Worm (Caenorhabditis elegans) whole organism, dauer: ENCODE measurements around the gene W03C9.2.

ENCODE experiments used
- unc-62 ChIP-seq: sonication (generic microtip); optimal IDR thresholded peaks from 2 replicates; lab custom pipeline; 2017; ENCODE audit warnings: missing biosample characterization, missing genetic modification reagents, missing genetic modification characterization

The W03C9.2 gene

ce11 chrII:11974048-11974995 lies 12.2 kb downstream of the W03C9.2 start:
- no peak for TF ChIP-seq unc-62 (GFP tag; lab: Kevin White, UChicago)

ce11 chrII:11976727-11977259 lies 14.6 kb downstream of the W03C9.2 start:
- no peak for TF ChIP-seq unc-62 (GFP tag; lab: Kevin White, UChicago)

ce11 chrII:11977363-11977762 lies 15.2 kb downstream of the W03C9.2 start, which contains the start of gene Y17G7B.21:
TSS of gene Y17G7B.21 (minus strand) at chrII:11977661.
- no peak for TF ChIP-seq unc-62 (GFP tag; lab: Kevin White, UChicago)

- TF ChIP-seq unc-62 (GFP tag; lab: Kevin White, UChicago): no peak
These were observed 16.3 kb downstream of the W03C9.2 start for ce11 chrII:11978478-11978877.

- TF ChIP-seq unc-62 (GFP tag; lab: Kevin White, UChicago): no peak
These were observed 16.8 kb downstream of the W03C9.2 start for ce11 chrII:11978920-11979319.

- no peak for TF ChIP-seq unc-62 (GFP tag; lab: Kevin White, UChicago)
These were observed 17.4 kb downstream of the W03C9.2 start, which contains the start of the genes ash-2 and Y17G7B.20 for ce11 chrII:11979449-11980095. TSS of gene ash-2 (plus strand) at chrII:11979838. TSS of gene Y17G7B.20 (minus strand) at chrII:11979844.

ce11 chrII:11980110-11980509 lies 17.9 kb downstream of the W03C9.2 start:
- no peak for TF ChIP-seq unc-62 (GFP tag; lab: Kevin White, UChicago)

- no peak for TF ChIP-seq unc-62 (GFP tag; lab: Kevin White, UChicago)
These were observed 26.6 kb downstream of the W03C9.2 start, which contains the start of gene Y17G7B.3 for ce11 chrII:11988724-11989123. TSS of gene Y17G7B.3 (plus strand) at chrII:11989024.

- no peak for TF ChIP-seq unc-62 (GFP tag; lab: Kevin White, UChicago)
These were observed 30.5 kb downstream of the W03C9.2 start, which contains the start of gene dhps-1 for ce11 chrII:11992701-11993100. TSS of gene dhps-1 (plus strand) at chrII:11993001.

- TF ChIP-seq unc-62 (GFP tag; lab: Kevin White, UChicago): no peak
These were observed 32.8 kb downstream of the W03C9.2 start for ce11 chrII:11994940-11995339.

- TF ChIP-seq unc-62 (GFP tag; lab: Kevin White, UChicago): no peak
These were observed 36.7 kb downstream of the W03C9.2 start, which contains the start of gene Y17G7B.23 for ce11 chrII:11998903-11999302. TSS of gene Y17G7B.23 (plus strand) at chrII:11999203.

ce11 chrII:12005981-12006380 lies 43.8 kb downstream of the W03C9.2 start:
- no peak for TF ChIP-seq unc-62 (GFP tag; lab: Kevin White, UChicago)

- no peak for TF ChIP-seq unc-62 (GFP tag; lab: Kevin White, UChicago)
These were observed 44.5 kb downstream of the W03C9.2 start, which contains the start of gene mcm-2 for ce11 chrII:12006575-12007098. TSS of gene mcm-2 (minus strand) at chrII:12006625.

- TF ChIP-seq unc-62 (GFP tag; lab: Kevin White, UChicago): no peak
These were observed 46.6 kb downstream of the W03C9.2 start, which contains the start of gene glb-29 for ce11 chrII:12008772-12009171. TSS of gene glb-29 (plus strand) at chrII:12009072.
